Worm (Caenorhabditis elegans): ENCODE data around the gene vps-35.

DNA sequence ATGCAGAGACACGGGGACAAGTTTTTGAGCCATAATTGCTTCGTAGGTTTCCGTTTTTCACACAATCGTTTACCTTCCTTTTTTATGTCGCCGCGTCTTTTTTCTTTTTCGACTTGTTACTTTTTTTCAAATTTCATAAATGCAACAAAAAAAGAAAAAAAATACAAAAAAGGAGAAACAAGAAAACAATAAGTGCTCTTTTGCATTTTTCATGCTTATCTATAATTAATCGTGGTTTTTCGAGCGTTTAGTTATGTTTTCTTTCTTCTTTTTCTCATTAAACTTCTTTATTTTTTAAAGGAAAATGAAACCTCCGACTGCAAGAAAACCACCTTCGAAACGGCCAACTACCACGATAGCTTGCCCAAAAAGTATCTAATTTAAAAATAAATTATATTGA, 11.7 kb upstream of the vps-35 start, which contains the start of gene F59G1.4:
- TF ChIP-seq sdz-38 (tag; optimal IDR thresholded peaks at IDR 0.05): no peak
- TF ChIP-seq nfyb-1 (GFP tag; IDR thresholded peaks at IDR 0.05): no peak
- TF ChIP-seq ceh-79 (tag; optimal IDR thresholded peaks at IDR 0.05): no peak
- no peak for TF ChIP-seq pha-4 (tag; optimal IDR thresholded peaks at IDR 0.05)
- no peak for TF ChIP-seq nfya-1 (tag; optimal IDR thresholded peaks at IDR 0.05; ENCODE audit: borderline replicate concordance, insufficient read depth)
- TF ChIP-seq ccch-3 (GFP tag; optimal IDR thresholded peaks at IDR 0.05): no peak
- no peak for TF ChIP-seq attf-6 (GFP tag; IDR thresholded peaks at IDR 0.05)
- TF ChIP-seq ceh-100 (GFP tag; IDR thresholded peaks at IDR 0.05): no peak
- no peak for TF ChIP-seq ztf-25 (GFP tag; IDR thresholded peaks at IDR 0.05)
- TF ChIP-seq hlh-12 (tag; optimal IDR thresholded peaks at IDR 0.05): no peak

Data from whole organism, young adult.